Worm (Caenorhabditis elegans) whole organism, young adult: Measurements from ENCODE around the gene idh-2.

Source experiments
- B0261.1 ChIP-seq: sonication (generic microtip); optimal IDR thresholded peaks from 2 replicates; lab custom pipeline; 2016; ENCODE audit warnings: mild to moderate bottlenecking, missing genetic modification characterization, moderate library complexity, missing compliant biosample characterization
- C06A6.2 ChIP-seq: fragments of 200-800 bp; sonication (Bioruptor generic); conservative IDR thresholded peaks from 2 replicates; pipeline ENCODE4 v1.3.6; 2022; ENCODE audit warnings: missing genetic modification characterization, missing compliant biosample characterization
- F10E7.11 ChIP-seq: sonication (generic microtip); optimal IDR thresholded peaks from 2 replicates; lab custom pipeline; 2017; ENCODE audit warnings: mild to moderate bottlenecking, missing genetic modification characterization, moderate library complexity, missing compliant biosample characterization
- F49E8.2 ChIP-seq: sonication (generic microtip); optimal IDR thresholded peaks from 3 replicates; lab custom pipeline; 2017; ENCODE audit warnings: missing genetic modification characterization, mild to moderate bottlenecking, missing compliant biosample characterization, antibody characterized with exemption, moderate library complexity; ENCODE audit not compliant: insufficient read depth
- F57A8.1 ChIP-seq: fragments of 200-800 bp; sonication (Bioruptor generic); optimal IDR thresholded peaks from 2 replicates; lab custom pipeline; 2018; ENCODE audit warnings: mild to moderate bottlenecking, missing genetic modification characterization, moderate library complexity, missing compliant biosample characterization
- F57C9.4 ChIP-seq: sonication (generic microtip); optimal IDR thresholded peaks from 2 replicates; lab custom pipeline; 2017; ENCODE audit warnings: mild to moderate bottlenecking, missing genetic modification characterization, missing compliant biosample characterization
- K12H6.12 ChIP-seq: fragments of 200-800 bp; sonication (Bioruptor generic); optimal IDR thresholded peaks from 2 replicates; lab custom pipeline; 2018; ENCODE audit warnings: mild to moderate bottlenecking, missing genetic modification characterization, missing compliant biosample characterization
- T07F8.4 ChIP-seq: sonication (generic microtip); optimal IDR thresholded peaks from 2 replicates; lab custom pipeline; 2016; ENCODE audit warnings: mild to moderate bottlenecking, missing genetic modification characterization, moderate library complexity, missing compliant biosample characterization
- Y56A3A.18 ChIP-seq: fragments of 200-800 bp; sonication (Bioruptor generic); IDR thresholded peaks from 2 replicates; pipeline ENCODE4 v1.3.6; 2022; ENCODE audit warnings: missing genetic modification reagents, missing genetic modification characterization, missing compliant biosample characterization
- Y67H2A.10 ChIP-seq: fragments of 200-800 bp; sonication (Bioruptor generic); conservative IDR thresholded peaks from 2 replicates; pipeline ENCODE4 v1.3.6; 2022; ENCODE audit warnings: missing genetic modification reagents, missing genetic modification characterization, missing compliant biosample characterization
- akir-1 ChIP-seq: fragments of 200-800 bp; sonication (Bioruptor generic); optimal IDR thresholded peaks from 2 replicates; lab custom pipeline; 2018; ENCODE audit warnings: mild to moderate bottlenecking, missing genetic modification characterization, moderate library complexity, missing compliant biosample characterization
- aptf-2 ChIP-seq: fragments of 200-800 bp; sonication (Bioruptor generic); conservative IDR thresholded peaks from 2 replicates; pipeline ENCODE4 v1.3.6; 2022; ENCODE audit warnings: missing genetic modification reagents, missing genetic modification characterization, missing compliant biosample characterization
- aptf-3 ChIP-seq: fragments of 200-800 bp; sonication (Bioruptor generic); IDR thresholded peaks from 2 replicates; pipeline ENCODE4 v1.3.6; 2022; ENCODE audit warnings: missing genetic modification characterization, missing compliant biosample characterization
- attf-5 ChIP-seq: fragments of 200-800 bp; sonication (Bioruptor generic); optimal IDR thresholded peaks from 2 replicates; lab custom pipeline; 2018; ENCODE audit warnings: mild to moderate bottlenecking, missing genetic modification characterization, missing compliant biosample characterization
- ceh-100 ChIP-seq: fragments of 200-800 bp; sonication (Bioruptor generic); IDR thresholded peaks from 2 replicates; pipeline ENCODE4 v1.3.6; 2022; ENCODE audit warnings: missing genetic modification reagents, missing genetic modification characterization, missing compliant biosample characterization
- ceh-27 ChIP-seq: fragments of 200-800 bp; sonication (Bioruptor generic); optimal IDR thresholded peaks from 2 replicates; lab custom pipeline; 2018; ENCODE audit warnings: mild to moderate bottlenecking, missing genetic modification characterization, moderate library complexity, missing compliant biosample characterization
- ceh-40 ChIP-seq: fragments of 200-800 bp; sonication (Bioruptor generic); IDR thresholded peaks from 2 replicates; pipeline ENCODE4 v1.3.6; 2022; ENCODE audit warnings: missing genetic modification characterization, missing compliant biosample characterization
- ceh-79 ChIP-seq: sonication (generic microtip); optimal IDR thresholded peaks from 2 replicates; lab custom pipeline; 2017; ENCODE audit warnings: mild to moderate bottlenecking, missing genetic modification characterization, missing compliant biosample characterization
- dox-1 ChIP-seq: fragments of 200-800 bp; sonication (Bioruptor generic); IDR thresholded peaks from 2 replicates; pipeline ENCODE4 v1.3.6; 2022; ENCODE audit warnings: missing genetic modification reagents, missing genetic modification characterization, missing compliant biosample characterization
- efl-1 ChIP-seq: fragments of 150-350 bp; optimal IDR thresholded peaks from 2 replicates; lab custom pipeline; 2014; ENCODE audit warnings: missing biosample characterization, missing genetic modification reagents, missing genetic modification characterization
- egl-18 ChIP-seq: fragments of 200-800 bp; sonication (Bioruptor generic); IDR thresholded peaks from 2 replicates; pipeline ENCODE4 v1.3.6; 2022; ENCODE audit warnings: missing genetic modification reagents, missing genetic modification characterization, missing compliant biosample characterization
- fkh-3 ChIP-seq: sonication (generic microtip); optimal IDR thresholded peaks from 2 replicates; lab custom pipeline; 2016; ENCODE audit warnings: mild to moderate bottlenecking, missing genetic modification characterization, missing compliant biosample characterization
- hmg-1.2 ChIP-seq: fragments of 200-800 bp; sonication (Bioruptor generic); IDR thresholded peaks from 2 replicates; pipeline ENCODE4 v1.3.6; 2022; ENCODE audit warnings: missing genetic modification reagents, missing genetic modification characterization, missing compliant biosample characterization
- lin-35 ChIP-seq, 3 experiments: fragments of 150-350 bp in 2 of 3; sonication (generic microtip) in 1 of 3; optimal IDR thresholded peaks; 2 replicates each; lab custom pipeline; 2014 to 2018; ENCODE audit warnings: missing biosample characterization in 3 of 3, missing genetic modification characterization in 3 of 3, missing genetic modification reagents in 3 of 3
- lin-40 ChIP-seq: sonication (generic microtip); optimal IDR thresholded peaks from 2 replicates; lab custom pipeline; 2016; ENCODE audit warnings: missing genetic modification characterization, mild to moderate bottlenecking, missing compliant biosample characterization, missing genotype, missing genetic modification reagents
- madf-10 ChIP-seq: sonication (generic microtip); optimal IDR thresholded peaks from 2 replicates; lab custom pipeline; 2016; ENCODE audit warnings: mild to moderate bottlenecking, missing genetic modification characterization, missing compliant biosample characterization
- madf-3 ChIP-seq: fragments of 200-800 bp; sonication (Bioruptor generic); IDR thresholded peaks from 2 replicates; pipeline ENCODE4 v1.3.6; 2022; ENCODE audit warnings: missing genetic modification reagents, missing genetic modification characterization, missing compliant biosample characterization
- mes-4 ChIP-seq: sonication (generic microtip); optimal IDR thresholded peaks from 2 replicates; lab custom pipeline; 2016; ENCODE audit warnings: missing genotype, missing genetic modification characterization, missing compliant biosample characterization
- nfyb-1 ChIP-seq: fragments of 200-800 bp; sonication (Bioruptor generic); IDR thresholded peaks from 2 replicates; pipeline ENCODE4 v1.3.6; 2022; ENCODE audit warnings: missing genetic modification reagents, missing genetic modification characterization, missing compliant biosample characterization
- nhr-179 ChIP-seq: sonication (generic microtip); optimal IDR thresholded peaks from 2 replicates; lab custom pipeline; 2016; ENCODE audit warnings: mild to moderate bottlenecking, missing genetic modification characterization, missing compliant biosample characterization
- nhr-80 ChIP-seq: sonication (generic microtip); optimal IDR thresholded peaks from 2 replicates; lab custom pipeline; 2016; ENCODE audit warnings: missing genetic modification characterization, missing compliant biosample characterization
- nhr-90 ChIP-seq: sonication (generic microtip); optimal IDR thresholded peaks from 2 replicates; lab custom pipeline; 2016; ENCODE audit warnings: missing genotype, mild to moderate bottlenecking, missing genetic modification characterization, missing compliant biosample characterization
- sdz-38 ChIP-seq: sonication (generic microtip); optimal IDR thresholded peaks from 2 replicates; lab custom pipeline; 2016; ENCODE audit warnings: missing genotype, missing genetic modification characterization, missing compliant biosample characterization
- sea-2 ChIP-seq: fragments of 200-800 bp; sonication (Bioruptor generic); IDR thresholded peaks from 2 replicates; pipeline ENCODE4 v1.3.6; 2022; ENCODE audit warnings: missing genetic modification characterization, missing compliant biosample characterization
- snpc-1.3 ChIP-seq: sonication (generic microtip); optimal IDR thresholded peaks from 2 replicates; lab custom pipeline; 2017; ENCODE audit warnings: missing genetic modification characterization, mild to moderate bottlenecking, missing compliant biosample characterization, antibody characterized with exemption, moderate library complexity, missing genotype, missing genetic modification reagents; ENCODE audit not compliant: insufficient read depth
- snpc-3.4 ChIP-seq: sonication (generic microtip); optimal IDR thresholded peaks from 2 replicates; lab custom pipeline; 2017; ENCODE audit warnings: missing genetic modification characterization, mild to moderate bottlenecking, missing compliant biosample characterization, antibody characterized with exemption, moderate library complexity, missing genotype, missing genetic modification reagents
- snpc-4 ChIP-seq, 5 experiments: fragments of 150-350 bp in 1 of 5; sonication (generic microtip) in 4 of 5; optimal IDR thresholded peaks; 2 replicates each; lab custom pipeline; 2014 to 2018; ENCODE audit warnings: missing genetic modification characterization in 5 of 5, missing biosample characterization in 3 of 5, antibody characterized with exemption in 2 of 5, mild to moderate bottlenecking in 2 of 5, missing compliant biosample characterization in 2 of 5, missing genotype in 2 of 5, moderate library complexity in 2 of 5, missing genetic modification reagents in 1 of 5
- somi-1 ChIP-seq: fragments of 200-800 bp; sonication (Bioruptor generic); optimal IDR thresholded peaks from 2 replicates; lab custom pipeline; 2018; ENCODE audit warnings: mild to moderate bottlenecking, missing genetic modification characterization, missing compliant biosample characterization
- tlf-1 ChIP-seq: fragments of 200-800 bp; sonication (Bioruptor generic); optimal IDR thresholded peaks from 2 replicates; lab custom pipeline; 2018; ENCODE audit warnings: mild to moderate bottlenecking, missing genetic modification characterization, missing compliant biosample characterization
- unc-130 ChIP-seq: sonication (generic microtip); optimal IDR thresholded peaks from 2 replicates; lab custom pipeline; 2016; ENCODE audit warnings: missing genetic modification reagents, missing genetic modification characterization, missing compliant biosample characterization
- ztf-18 ChIP-seq: sonication (generic microtip); optimal IDR thresholded peaks from 2 replicates; lab custom pipeline; 2016; ENCODE audit warnings: missing genotype, mild to moderate bottlenecking, missing genetic modification characterization, missing compliant biosample characterization
- ztf-26 ChIP-seq: sonication (generic microtip); optimal IDR thresholded peaks from 2 replicates; lab custom pipeline; 2017; ENCODE audit warnings: missing genetic modification characterization, missing compliant biosample characterization
- ztf-28 ChIP-seq: fragments of 200-800 bp; sonication (Bioruptor generic); IDR thresholded peaks from 2 replicates; pipeline ENCODE4 v1.3.6; 2022; ENCODE audit warnings: missing genetic modification reagents, missing genetic modification characterization, missing compliant biosample characterization

The idh-2 gene

DNA sequence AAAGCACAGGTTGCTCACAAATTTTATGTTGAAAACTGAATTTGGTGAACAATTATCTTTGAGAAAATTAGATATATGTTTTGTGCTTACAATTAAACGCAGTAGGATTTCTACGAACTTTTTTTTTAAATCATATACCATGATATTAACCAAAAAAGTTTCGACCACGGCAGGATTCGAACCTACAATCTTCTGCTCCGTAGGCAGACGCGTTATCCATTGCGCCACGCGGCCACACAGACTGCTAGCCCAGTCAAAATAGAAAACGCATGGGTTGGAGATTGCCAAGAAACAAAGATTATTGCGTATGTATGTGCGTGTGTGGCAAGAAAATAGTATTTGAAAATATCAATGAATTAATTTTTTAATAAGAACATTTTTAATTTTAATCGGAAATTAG lies 36.6 kb downstream of the idh-2 start (continued):
- no peak for TF ChIP-seq egl-18
- TF ChIP-seq unc-130 (GFP tag; lab: Kevin White, UChicago): peak; percentile 42
- TF ChIP-seq Y56A3A.18 (GFP tag; lab: Robert Waterston, UW): 0 out of 2 replicates have a peak, but pooled peaks have one; percentile 54
- TF ChIP-seq madf-3 (GFP tag; lab: Robert Waterston, UW): no peak
- TF ChIP-seq nhr-90 (tag; lab: Kevin White, UChicago): peak; percentile 72
- TF ChIP-seq snpc-1.3 (tag; lab: Kevin White, UChicago): peak; percentile 30
- TF ChIP-seq efl-1 (GFP tag; lab: Kevin White, UChicago): no peak
- TF ChIP-seq ceh-40: 0 out of 2 replicates have a peak, but pooled peaks have one; percentile 45
- TF ChIP-seq T07F8.4 (tag; lab: Kevin White, UChicago): peak; percentile 48
- peak; percentile 83 for TF ChIP-seq B0261.1 (tag; lab: Kevin White, UChicago)
- peak; percentile 52 for TF ChIP-seq nhr-179 (tag; lab: Kevin White, UChicago)
- peak; percentile 67 for TF ChIP-seq ztf-18
- TF ChIP-seq ceh-100 (GFP tag; lab: Robert Waterston, UW): peak; percentile 49; the same call in 1 of the 2 replicates
- TF ChIP-seq dox-1 (GFP tag; lab: Robert Waterston, UW): no peak
- peak; percentile 64 for TF ChIP-seq madf-10 (tag; lab: Kevin White, UChicago)
- no peak for TF ChIP-seq C06A6.2 (GFP tag; lab: Robert Waterston, UW)
- peak; percentile 77 for TF ChIP-seq mes-4 (tag; lab: Kevin White, UChicago)
- no peak for TF ChIP-seq aptf-2 (GFP tag; lab: Robert Waterston, UW)

DNA sequence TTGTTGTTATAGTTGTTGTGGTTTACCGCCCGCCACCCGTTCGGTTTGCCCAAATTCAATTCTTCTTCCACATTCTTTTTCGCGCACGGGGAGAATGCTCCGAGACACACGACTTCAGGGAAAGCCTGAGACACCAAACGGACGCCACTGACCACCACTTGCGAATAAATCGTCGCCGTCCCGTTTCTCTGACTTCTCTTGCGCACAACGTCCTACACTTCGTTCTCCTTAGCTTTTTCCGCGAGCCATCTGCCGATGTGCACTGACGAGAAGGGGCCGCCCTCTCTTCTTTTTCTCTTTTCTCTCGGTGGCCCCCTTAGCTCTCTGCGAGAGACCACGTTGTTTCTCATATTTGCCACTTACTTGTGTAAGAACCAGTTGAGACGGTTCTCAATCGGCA lies 41.3 kb downstream of the idh-2 start, which contains the start of gene C03A3.1:
TSS of gene C03A3.1 (plus strand) at position 291 of the 400 bp plus-strand sequence.
- TF ChIP-seq ztf-18 (peak; percentile 39), somi-1 (no peak)

DNA sequence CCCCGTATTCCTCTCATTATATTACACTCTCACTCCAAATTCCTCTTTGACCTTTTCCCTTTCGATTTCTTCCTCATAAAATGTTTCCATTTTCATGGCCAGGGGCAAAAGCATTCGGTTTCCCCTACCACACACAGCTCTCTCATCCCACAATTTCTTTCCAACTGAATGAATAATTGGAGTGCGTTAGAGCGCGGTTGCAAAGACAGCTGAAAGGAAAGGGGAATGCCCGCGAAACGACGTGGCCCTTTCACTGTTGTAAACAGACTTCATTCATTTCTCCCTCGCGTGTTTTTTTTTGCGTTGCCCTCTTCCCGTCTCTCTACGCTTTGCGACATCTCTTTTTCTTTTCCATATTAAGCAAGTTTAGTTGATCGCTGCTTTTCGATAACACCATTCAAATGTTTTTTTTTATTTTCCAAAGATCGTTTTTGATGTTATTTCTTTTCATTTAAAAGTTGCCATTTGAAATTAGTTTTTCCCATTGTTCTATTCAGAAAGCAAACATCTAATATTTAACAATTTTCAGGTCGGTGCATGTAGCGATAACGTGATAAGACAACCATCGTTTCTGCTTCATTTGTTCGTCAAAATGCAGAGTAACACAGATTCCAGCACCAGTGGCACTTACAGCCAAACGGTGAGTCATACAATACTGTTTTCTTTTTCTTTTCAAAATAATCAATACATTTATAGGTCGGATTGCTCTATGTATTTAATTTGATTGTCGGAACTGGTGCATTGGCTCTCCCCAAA lies 46.7 kb downstream of the idh-2 start, which contains the start of gene C03A3.2:
TSS of gene C03A3.2 (plus strand) at position 530 of the 756 bp plus-strand sequence.
- TF ChIP-seq mes-4 (tag; lab: Kevin White, UChicago) (no peak), sdz-38 (tag; lab: Kevin White, UChicago) (no peak), ztf-28 (GFP tag; lab: Robert Waterston, UW) (no peak), F57C9.4 (tag; lab: Kevin White, UChicago) (no peak), F57A8.1 (GFP tag; lab: Kevin White, UChicago) (no peak), C06A6.2 (GFP tag; lab: Robert Waterston, UW) (no peak), ztf-26 (tag; lab: Kevin White, UChicago) (no peak), unc-130 (GFP tag; lab: Kevin White, UChicago) (no peak), ceh-79 (no peak), F49E8.2 (tag; lab: Kevin White, UChicago) (no peak), akir-1 (no peak), aptf-3 (GFP tag; lab: Robert Waterston, UW) (no peak), fkh-3 (tag; lab: Kevin White, UChicago) (no peak), ceh-27 (GFP tag; lab: Kevin White, UChicago) (peak; percentile 49), sea-2 (GFP tag; lab: Robert Waterston, UW) (no peak), tlf-1 (GFP tag; lab: Kevin White, UChicago) (no peak), efl-1 (GFP tag; lab: Kevin White, UChicago) (no peak), lin-40 (peak; percentile 33), F10E7.11 (tag; lab: Kevin White, UChicago) (no peak), attf-5 (GFP tag; lab: Kevin White, UChicago) (peak; percentile 20), lin-35 (GFP tag; optimal IDR thresholded peaks at IDR 0.05; lab: Kevin White, UChicago) (peak in 2 of 3 experiments; percentile 19 to 45), snpc-4 (GFP tag; optimal IDR thresholded peaks at IDR 0.05; lab: Kevin White, UChicago) (no peak), snpc-4 (tag; optimal IDR thresholded peaks at IDR 0.05; lab: Kevin White, UChicago) (no peak), Y67H2A.10 (GFP tag; lab: Robert Waterston, UW) (no peak), nhr-80 (tag; lab: Kevin White, UChicago) (peak; percentile 49), B0261.1 (tag; lab: Kevin White, UChicago) (no peak), hmg-1.2 (GFP tag; lab: Robert Waterston, UW) (peak; percentile 45; the same call in 1 of the 2 replicates), nfyb-1 (no peak), snpc-3.4 (tag; lab: Kevin White, UChicago) (no peak), K12H6.12 (peak; percentile 69), dox-1 (GFP tag; lab: Robert Waterston, UW) (no peak)
